Fruit fly (Drosophila melanogaster): ENCODE data around the gene Gr98d.

Gr98d gene

dm6 chr3R:27557970-27558659, 12.3 kb downstream of the Gr98d start:
- TF ChIP-seq Dfd (GFP tag; optimal IDR thresholded peaks at IDR 0.05) (no peak), dsf (GFP tag; optimal IDR thresholded peaks at IDR 0.05; ENCODE audit: borderline replicate concordance) (no peak), fru (GFP tag; optimal IDR thresholded peaks at IDR 0.05) (no peak), tai (GFP tag; optimal IDR thresholded peaks at IDR 0.05) (no peak)

- TF ChIP-seq Myc (optimal IDR thresholded peaks at IDR 0.05) (peak; percentile 78), Sp1 (GFP tag; optimal IDR thresholded peaks at IDR 0.05) (no peak), Abd-B (GFP tag; optimal IDR thresholded peaks at IDR 0.05) (no peak), brk (GFP tag; optimal IDR thresholded peaks at IDR 0.05) (no peak), fru (GFP tag; optimal IDR thresholded peaks at IDR 0.05) (no peak), N (GFP tag; optimal IDR thresholded peaks at IDR 0.05) (no peak), dsf (GFP tag; optimal IDR thresholded peaks at IDR 0.05; ENCODE audit: borderline replicate concordance) (no peak), dl (GFP tag; optimal IDR thresholded peaks at IDR 0.05; ENCODE audit: insufficient read depth in 1 of 2, partially characterized antibody in 2 of 2) (no peak), lola (GFP tag; optimal IDR thresholded peaks at IDR 0.05) (no peak), Mio (GFP tag; optimal IDR thresholded peaks at IDR 0.05) (no peak), CrebA (GFP tag; optimal IDR thresholded peaks at IDR 0.05; ENCODE audit: borderline replicate concordance) (no peak), dmrt93B (GFP tag; optimal IDR thresholded peaks at IDR 0.05) (no peak), psq (GFP tag; optimal IDR thresholded peaks at IDR 0.05) (peak; percentile 70), rgr (GFP tag; optimal IDR thresholded peaks at IDR 0.05) (no peak), Hnf4 (GFP tag; optimal IDR thresholded peaks at IDR 0.05) (peak; percentile 12), Hr83 (GFP tag; optimal IDR thresholded peaks at IDR 0.05; ENCODE audit: poor library complexity, severe bottlenecking) (peak; percentile 40), Hr78 (GFP tag; optimal IDR thresholded peaks at IDR 0.05) (no peak), Dfd (GFP tag; optimal IDR thresholded peaks at IDR 0.05) (no peak), h (GFP tag; optimal IDR thresholded peaks at IDR 0.05) (no peak), Dif (GFP tag; optimal IDR thresholded peaks at IDR 0.05; ENCODE audit: partially characterized antibody) (no peak), sv (GFP tag; optimal IDR thresholded peaks at IDR 0.05) (no peak), HLH106 (tag; optimal IDR thresholded peaks at IDR 0.05) (no peak), Rel (GFP tag; optimal IDR thresholded peaks at IDR 0.05) (no peak), Rel (tag; optimal IDR thresholded peaks at IDR 0.05) (no peak)
These were observed 12.9 kb downstream of the Gr98d start, which contains the start of gene Klp98A for dm6 chr3R:27558660-27559319. Gene Klp98A (minus strand): TSS chr3R:27559145.

dm6 chr3R:27561114-27561513, 15.3 kb downstream of the Gr98d start, which contains the start of gene CG5646:
Gene CG5646 (minus strand): TSS chr3R:27561319.
- TF ChIP-seq dsf (GFP tag; optimal IDR thresholded peaks at IDR 0.05; ENCODE audit: borderline replicate concordance) (no peak), Vsx2 (GFP tag; optimal IDR thresholded peaks at IDR 0.05; ENCODE audit: partially characterized antibody) (peak; percentile 10), Dif (GFP tag; optimal IDR thresholded peaks at IDR 0.05; ENCODE audit: partially characterized antibody) (peak; percentile 50)

dm6 chr3R:27568545-27568944, 22.7 kb downstream of the Gr98d start:
- no peak for TF ChIP-seq OdsH (GFP tag; optimal IDR thresholded peaks at IDR 0.05)
- no peak for TF ChIP-seq brk (GFP tag; optimal IDR thresholded peaks at IDR 0.05)
- no peak for TF ChIP-seq HLH106 (tag; optimal IDR thresholded peaks at IDR 0.05)
- no peak for TF ChIP-seq fru (GFP tag; optimal IDR thresholded peaks at IDR 0.05)
- peak; percentile 6 for TF ChIP-seq tai (GFP tag; optimal IDR thresholded peaks at IDR 0.05)
- no peak for TF ChIP-seq Rel (GFP tag; optimal IDR thresholded peaks at IDR 0.05)
- peak; percentile 2 for TF ChIP-seq Rel (tag; optimal IDR thresholded peaks at IDR 0.05)
- TF ChIP-seq Dif (GFP tag; optimal IDR thresholded peaks at IDR 0.05; ENCODE audit: partially characterized antibody), result no peak
- no peak for TF ChIP-seq dsf (GFP tag; optimal IDR thresholded peaks at IDR 0.05; ENCODE audit: borderline replicate concordance)
- TF ChIP-seq sv (GFP tag; optimal IDR thresholded peaks at IDR 0.05), result no peak

- TF ChIP-seq Rel (GFP tag; optimal IDR thresholded peaks at IDR 0.05), result peak; percentile 27
- TF ChIP-seq Rel (tag; optimal IDR thresholded peaks at IDR 0.05), result peak; percentile 29
- peak; percentile 89 for TF ChIP-seq CG32264 (GFP tag; optimal IDR thresholded peaks at IDR 0.05)
- no peak for TF ChIP-seq usp (GFP tag; optimal IDR thresholded peaks at IDR 0.05)
- TF ChIP-seq sv (GFP tag; optimal IDR thresholded peaks at IDR 0.05), result peak; percentile 38
- peak; percentile 66 for TF ChIP-seq Sp1 (GFP tag; optimal IDR thresholded peaks at IDR 0.05)
- TF ChIP-seq lola (GFP tag; optimal IDR thresholded peaks at IDR 0.05), result no peak
- peak; percentile 71 for TF ChIP-seq woc (GFP tag; optimal IDR thresholded peaks at IDR 0.05)
- TF ChIP-seq ey (GFP tag; optimal IDR thresholded peaks at IDR 0.05), result peak; percentile 87
- peak; percentile 52 for TF ChIP-seq GATAd (GFP tag; optimal IDR thresholded peaks at IDR 0.05)
- peak; percentile 69 for TF ChIP-seq CG9705 (GFP tag; optimal IDR thresholded peaks at IDR 0.05)
- TF ChIP-seq Mio (GFP tag; optimal IDR thresholded peaks at IDR 0.05), result peak; percentile 11
- TF ChIP-seq Dif (GFP tag; optimal IDR thresholded peaks at IDR 0.05; ENCODE audit: partially characterized antibody), result no peak
- TF ChIP-seq CrebA (GFP tag; optimal IDR thresholded peaks at IDR 0.05; ENCODE audit: borderline replicate concordance), result no peak
- TF ChIP-seq brk (GFP tag; optimal IDR thresholded peaks at IDR 0.05), result no peak
- TF ChIP-seq Hnf4 (GFP tag; optimal IDR thresholded peaks at IDR 0.05), result peak; percentile 74
- TF ChIP-seq Myc (optimal IDR thresholded peaks at IDR 0.05), result no peak
- TF ChIP-seq HLH106 (tag; optimal IDR thresholded peaks at IDR 0.05), result peak; percentile 90
- no peak for TF ChIP-seq Abd-B (GFP tag; optimal IDR thresholded peaks at IDR 0.05)
- TF ChIP-seq Jra (GFP tag; optimal IDR thresholded peaks at IDR 0.05), result peak; percentile 71
- peak; percentile 92 for TF ChIP-seq fru (GFP tag; optimal IDR thresholded peaks at IDR 0.05)
- TF ChIP-seq h (GFP tag; optimal IDR thresholded peaks at IDR 0.05), result peak; percentile 98
- TF ChIP-seq Hr78 (GFP tag; optimal IDR thresholded peaks at IDR 0.05), result no peak
- TF ChIP-seq dsf (GFP tag; optimal IDR thresholded peaks at IDR 0.05; ENCODE audit: borderline replicate concordance), result no peak
- peak; percentile 80 to 93 for TF ChIP-seq foxo (GFP tag; optimal IDR thresholded peaks at IDR 0.05)
- TF ChIP-seq br (GFP tag; optimal IDR thresholded peaks at IDR 0.05), result peak; percentile 88
These were observed 23.9 kb downstream of the Gr98d start for dm6 chr3R:27569706-27570105.
